Fruit fly (Drosophila melanogaster) whole organism, pupa: ENCODE measurements around the gene CG42762.

Source experiments
- CG10348 ChIP-seq: fragments of 200-800 bp; sonication (Bioruptor generic); IDR thresholded peaks from 2 replicates; pipeline ENCODE4 v1.3.6; 2022; ENCODE audit warnings: missing biosample characterization, missing genetic modification characterization
- CG12605 ChIP-seq: fragments of 200-800 bp; sonication (Bioruptor generic); IDR thresholded peaks from 2 replicates; pipeline ENCODE4 v1.3.6; 2022; ENCODE audit warnings: missing biosample characterization, missing genetic modification characterization
- CG13204 ChIP-seq: fragments of 200-800 bp; sonication (Bioruptor generic); optimal IDR thresholded peaks from 2 replicates; lab custom pipeline; 2018; ENCODE audit warnings: missing biosample characterization, mild to moderate bottlenecking, missing genetic modification characterization, moderate library complexity
- CG14655 ChIP-seq: fragments of 200-800 bp; sonication (Bioruptor generic); optimal IDR thresholded peaks from 3 replicates; lab custom pipeline; 2017; ENCODE audit warnings: mild to moderate bottlenecking, missing biosample characterization, missing genetic modification reagents, missing genetic modification characterization
- CG15710 ChIP-seq: fragments of 200-800 bp; sonication (Bioruptor generic); optimal IDR thresholded peaks from 2 replicates; lab custom pipeline; 2018; ENCODE audit warnings: missing biosample characterization, mild to moderate bottlenecking, missing genetic modification characterization, moderate library complexity
- CG17806 ChIP-seq: fragments of 200-800 bp; sonication (Bioruptor generic); optimal IDR thresholded peaks from 2 replicates; lab custom pipeline; 2018; ENCODE audit warnings: missing biosample characterization, mild to moderate bottlenecking, missing genetic modification characterization, moderate library complexity
- CG32121 ChIP-seq: fragments of 200-800 bp; sonication (Bioruptor generic); IDR thresholded peaks from 2 replicates; pipeline ENCODE4 v1.3.6; 2022; ENCODE audit warnings: missing biosample characterization, missing genetic modification characterization
- CG34367 ChIP-seq: fragments of 200-800 bp; sonication (Bioruptor generic); optimal IDR thresholded peaks from 2 replicates; lab custom pipeline; 2018; ENCODE audit warnings: missing biosample characterization, mild to moderate bottlenecking, missing genetic modification characterization
- CG4496 ChIP-seq: fragments of 200-800 bp; sonication (Bioruptor generic); IDR thresholded peaks from 3 replicates; pipeline ENCODE4 v1.3.6; 2022; ENCODE audit warnings: missing biosample characterization, missing genetic modification characterization
- CG8159 ChIP-seq: fragments of 200-800 bp; sonication (Bioruptor generic); optimal IDR thresholded peaks from 3 replicates; lab custom pipeline; 2018; ENCODE audit warnings: missing biosample characterization, mild to moderate bottlenecking, missing genetic modification characterization, moderate library complexity
- CG8301 ChIP-seq: fragments of 200-800 bp; sonication (Bioruptor generic); optimal IDR thresholded peaks from 2 replicates; lab custom pipeline; 2018; ENCODE audit warnings: missing biosample characterization, mild to moderate bottlenecking, missing genetic modification characterization
- CG9948 ChIP-seq: fragments of 200-800 bp; sonication (Bioruptor generic); optimal IDR thresholded peaks from 2 replicates; lab custom pipeline; 2018; ENCODE audit warnings: missing biosample characterization, mild to moderate bottlenecking, missing genetic modification characterization, moderate library complexity
- D1 ChIP-seq: fragments of 200-800 bp; sonication (Bioruptor generic); optimal IDR thresholded peaks from 2 replicates; lab custom pipeline; 2018; ENCODE audit warnings: missing biosample characterization, mild to moderate bottlenecking, missing genetic modification characterization, moderate library complexity
- EcR ChIP-seq: fragments of 200-800 bp; sonication (Bioruptor generic); optimal IDR thresholded peaks from 3 replicates; lab custom pipeline; 2019; ENCODE audit warnings: missing biosample characterization, missing genetic modification characterization, mild to moderate bottlenecking, moderate library complexity, missing genetic modification reagents
- Ets98B ChIP-seq: fragments of 200-800 bp; sonication (Bioruptor generic); IDR thresholded peaks from 2 replicates; pipeline ENCODE4 v1.3.6; 2022; ENCODE audit warnings: missing biosample characterization, missing genetic modification characterization
- Pif1A ChIP-seq: fragments of 200-800 bp; sonication (Bioruptor generic); optimal IDR thresholded peaks from 3 replicates; lab custom pipeline; 2016; ENCODE audit warnings: missing biosample characterization, missing genetic modification characterization
- Pif1B ChIP-seq: fragments of 200-800 bp; sonication (Bioruptor generic); optimal IDR thresholded peaks from 3 replicates; lab custom pipeline; 2016; ENCODE audit warnings: missing biosample characterization, missing genetic modification characterization
- Snoo ChIP-seq: fragments of 200-800 bp; sonication (Bioruptor generic); optimal IDR thresholded peaks from 3 replicates; lab custom pipeline; 2017; ENCODE audit warnings: missing biosample characterization, mild to moderate bottlenecking, missing genetic modification characterization, inconsistent platforms
- fd96Ca ChIP-seq: fragments of 200-800 bp; sonication (Bioruptor generic); IDR thresholded peaks from 3 replicates; pipeline ENCODE4 v1.3.6; 2022; ENCODE audit warnings: missing biosample characterization, missing genetic modification characterization
- gl ChIP-seq: fragments of 200-800 bp; sonication (Bioruptor generic); optimal IDR thresholded peaks from 2 replicates; lab custom pipeline; 2018; ENCODE audit warnings: missing biosample characterization, mild to moderate bottlenecking, missing genetic modification characterization
- rn ChIP-seq: fragments of 200-800 bp; sonication (Bioruptor generic); IDR thresholded peaks from 2 replicates; pipeline ENCODE4 v1.3.6; 2022; ENCODE audit warnings: missing biosample characterization, missing genetic modification characterization

The CG42762 gene

DNA sequence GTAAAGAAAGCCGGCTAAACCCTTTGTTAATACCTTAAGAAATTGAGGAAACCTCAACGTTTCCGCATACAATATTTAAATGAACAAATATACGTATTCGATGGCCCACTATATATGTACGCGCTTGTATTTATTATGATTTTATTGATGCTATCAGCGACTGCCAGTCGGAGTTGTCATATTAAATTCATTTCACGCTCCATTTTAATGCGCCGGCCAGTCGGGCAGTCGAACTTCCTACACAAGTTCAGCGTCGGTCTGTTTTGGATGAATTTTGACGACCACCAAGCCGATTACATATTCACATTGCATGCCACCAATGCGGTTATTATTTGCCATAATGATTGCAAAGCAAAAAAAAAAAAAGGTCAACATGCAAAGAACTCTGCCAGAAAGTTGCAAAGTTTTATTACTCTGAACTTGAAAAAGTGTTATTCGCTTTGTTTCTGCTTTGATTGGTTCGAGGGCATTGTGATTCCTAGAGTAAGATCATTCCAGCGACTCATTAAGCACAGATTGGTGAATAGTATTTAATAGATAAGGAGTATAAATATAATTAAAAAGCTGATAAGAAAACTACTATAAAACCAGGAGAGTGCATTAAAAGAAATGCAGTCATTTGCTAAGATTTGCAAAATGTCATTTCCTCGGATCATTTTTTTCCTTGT, 3.3 kb upstream of the CG42762 start, which contains the start of gene CG31606:
Gene CG31606 (plus strand): TSS at position 618 of the 668 bp plus-strand sequence.
- TF ChIP-seq CG15710 (tag; lab: Kevin White, UChicago): no peak
- TF ChIP-seq CG12605 (GFP tag; lab: Robert Waterston, UW): no peak
- no peak for TF ChIP-seq CG4496
- TF ChIP-seq gl (tag; lab: Kevin White, UChicago): no peak
- TF ChIP-seq CG14655 (GFP tag; lab: Kevin White, UChicago): peak; percentile 42
- no peak for TF ChIP-seq Snoo
- peak; percentile 50 for TF ChIP-seq EcR (GFP tag; lab: Kevin White, UChicago)
- TF ChIP-seq Ets98B (GFP tag; lab: Robert Waterston, UW): no peak
- TF ChIP-seq CG32121 (GFP tag; lab: Robert Waterston, UW): no peak
- TF ChIP-seq CG8301 (tag; lab: Kevin White, UChicago): peak; percentile 26
- no peak for TF ChIP-seq Pif1A (GFP tag; lab: Kevin White, UChicago)
- TF ChIP-seq, all 21 proteins: peak for 3

dm6 chr2L:8145067-8145808, 1.4 kb upstream of the CG42762 start, which contains the start of the genes CG42763 and CG43394:
Gene CG42763, minus strand, starts transcription at chr2L:8145107.
Gene CG43394, plus strand, starts transcription at chr2L:8145758.
- no peak for TF ChIP-seq CG17806 (tag; lab: Kevin White, UChicago)
- no peak for TF ChIP-seq Ets98B (GFP tag; lab: Robert Waterston, UW)
- TF ChIP-seq CG10348 (GFP tag; lab: Robert Waterston, UW): no peak
- TF ChIP-seq EcR (GFP tag; lab: Kevin White, UChicago): no peak
- TF ChIP-seq CG12605 (GFP tag; lab: Robert Waterston, UW): no peak
- no peak for TF ChIP-seq CG9948 (tag; lab: Kevin White, UChicago)
- TF ChIP-seq Pif1B (GFP tag; lab: Kevin White, UChicago): no peak
- TF ChIP-seq CG14655 (GFP tag; lab: Kevin White, UChicago): no peak
- no peak for TF ChIP-seq CG32121 (GFP tag; lab: Robert Waterston, UW)
- no peak for TF ChIP-seq Snoo

DNA sequence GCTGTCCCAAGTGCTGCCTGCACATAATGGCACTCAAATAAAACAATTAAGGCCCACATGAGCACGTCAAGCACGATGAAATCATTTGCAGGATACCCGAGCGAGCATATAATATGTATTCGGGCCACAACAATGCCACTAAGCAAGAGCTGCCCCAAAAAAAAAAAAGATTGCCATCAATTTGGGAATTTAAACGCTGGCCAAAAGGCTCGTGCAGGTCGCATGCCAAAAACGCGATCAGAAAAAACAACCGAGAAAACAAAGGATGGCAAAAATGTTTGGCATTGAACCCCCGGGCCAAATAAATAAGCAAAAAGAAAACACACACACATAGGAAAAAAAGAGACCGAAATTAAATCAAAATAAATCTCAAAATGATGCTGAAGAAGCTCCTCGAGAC, 1.1 kb downstream of the CG42762 start:
- TF ChIP-seq CG15710 (tag; lab: Kevin White, UChicago): no peak
- TF ChIP-seq, all 21 proteins: peak for 0

DNA sequence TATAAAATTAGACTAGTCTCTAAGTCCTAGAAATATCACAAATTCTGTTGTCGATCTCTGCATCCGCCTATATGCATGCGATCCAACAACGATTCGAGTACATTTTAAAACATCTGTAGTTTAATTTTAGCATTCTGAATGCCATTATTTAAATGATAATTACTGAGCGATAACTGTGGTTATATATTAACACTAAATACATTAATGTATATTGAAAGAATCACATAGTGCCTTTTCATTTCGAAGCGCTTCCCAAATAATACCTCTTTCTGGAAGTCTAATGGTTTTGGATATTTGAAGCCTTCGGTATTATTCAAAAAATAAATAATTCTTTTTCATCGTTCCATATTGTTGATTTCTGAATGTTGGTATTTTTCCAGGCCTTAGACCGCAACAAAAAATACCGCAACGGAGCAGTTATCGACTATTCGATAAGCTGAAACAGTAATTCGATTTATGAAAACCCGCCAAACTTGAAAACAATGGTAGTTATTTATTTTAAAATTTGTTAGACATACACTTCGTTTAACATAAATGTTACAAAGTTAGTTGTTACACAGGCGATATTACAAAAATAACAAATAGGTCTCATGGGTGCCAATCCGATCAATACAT, 10.0 kb downstream of the CG42762 start:
- TF ChIP-seq CG17806 (tag; lab: Kevin White, UChicago): no peak
- no peak for TF ChIP-seq fd96Ca (GFP tag; lab: Robert Waterston, UW)
- TF ChIP-seq Pif1A (GFP tag; lab: Kevin White, UChicago): no peak
- no peak for TF ChIP-seq D1 (tag; lab: Kevin White, UChicago)
- TF ChIP-seq gl (tag; lab: Kevin White, UChicago): no peak
- TF ChIP-seq CG32121 (GFP tag; lab: Robert Waterston, UW): no peak
- no peak for TF ChIP-seq rn (GFP tag; lab: Robert Waterston, UW)
- TF ChIP-seq Pif1B (GFP tag; lab: Kevin White, UChicago): no peak
- no peak for TF ChIP-seq CG12605 (GFP tag; lab: Robert Waterston, UW)
- no peak for TF ChIP-seq CG8301 (tag; lab: Kevin White, UChicago)
- TF ChIP-seq EcR (GFP tag; lab: Kevin White, UChicago): no peak
- no peak for TF ChIP-seq CG13204 (GFP tag; lab: Kevin White, UChicago)
- no peak for TF ChIP-seq CG9948 (tag; lab: Kevin White, UChicago)
- no peak for TF ChIP-seq CG10348 (GFP tag; lab: Robert Waterston, UW)

DNA sequence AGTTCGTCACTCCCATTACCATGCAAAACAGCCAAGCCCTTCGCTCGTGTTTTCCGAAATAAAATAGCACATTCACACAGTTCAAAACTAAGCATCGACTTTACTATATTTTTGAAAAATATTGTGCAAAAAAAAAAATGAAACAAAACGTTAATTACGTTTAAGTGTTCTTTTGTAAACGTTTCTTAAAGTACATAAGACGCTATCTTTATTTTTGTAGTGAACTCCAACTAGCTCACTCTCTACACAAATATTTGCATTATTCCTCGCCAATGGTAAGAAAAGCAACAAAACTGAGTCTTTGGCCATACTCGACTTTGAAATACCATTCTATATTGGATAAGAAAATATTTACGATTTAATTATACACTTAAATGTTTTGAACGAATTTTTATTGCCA, 13.1 kb downstream of the CG42762 start:
- TF ChIP-seq CG12605 (GFP tag; lab: Robert Waterston, UW) (no peak), CG14655 (GFP tag; lab: Kevin White, UChicago) (no peak), EcR (GFP tag; lab: Kevin White, UChicago) (no peak), CG8159 (no peak), CG17806 (tag; lab: Kevin White, UChicago) (no peak), CG13204 (GFP tag; lab: Kevin White, UChicago) (no peak), CG4496 (no peak), CG34367 (tag; lab: Kevin White, UChicago) (no peak)

dm6 chr2L:8129996-8130641, 13.7 kb downstream of the CG42762 start:
- TF ChIP-seq CG17806 (tag; lab: Kevin White, UChicago): no peak
- TF ChIP-seq CG4496: no peak
- no peak for TF ChIP-seq CG8159
- TF ChIP-seq EcR (GFP tag; lab: Kevin White, UChicago): peak; percentile 59
- TF ChIP-seq CG13204 (GFP tag; lab: Kevin White, UChicago): no peak
- no peak for TF ChIP-seq gl (tag; lab: Kevin White, UChicago)
- TF ChIP-seq Pif1A (GFP tag; lab: Kevin White, UChicago): no peak
